Worm (Caenorhabditis elegans) whole organism, L1 larva: Measurements from ENCODE around the gene F31D5.7.

Source experiments
- C04F5.9 ChIP-seq: sonication (generic microtip); optimal IDR thresholded peaks from 2 replicates; lab custom pipeline; 2016; ENCODE audit warnings: missing genetic modification characterization, missing compliant biosample characterization
- F16B12.6 ChIP-seq: fragments of 150-350 bp; optimal IDR thresholded peaks from 2 replicates; lab custom pipeline; 2014; ENCODE audit warnings: missing biosample characterization, missing genetic modification characterization
- ceh-88 ChIP-seq: fragments of 200-800 bp; sonication (Bioruptor generic); IDR thresholded peaks from 2 replicates; pipeline ENCODE4 v1.3.6; 2022; ENCODE audit warnings: missing genetic modification characterization, missing compliant biosample characterization
- ceh-90 ChIP-seq: sonication (generic microtip); optimal IDR thresholded peaks from 2 replicates; lab custom pipeline; 2016; ENCODE audit warnings: missing genetic modification characterization, missing compliant biosample characterization
- fkh-10 ChIP-seq: sonication (generic microtip); optimal IDR thresholded peaks from 2 replicates; lab custom pipeline; 2017; ENCODE audit warnings: missing biosample characterization, missing genetic modification reagents, missing genetic modification characterization
- fkh-8 ChIP-seq: sonication (generic microtip); optimal IDR thresholded peaks from 2 replicates; lab custom pipeline; 2016; ENCODE audit warnings: mild to moderate bottlenecking, missing genetic modification characterization, missing compliant biosample characterization
- lin-13 ChIP-seq: fragments of 150-350 bp; optimal IDR thresholded peaks from 2 replicates; lab custom pipeline; 2014; ENCODE audit warnings: missing biosample characterization, missing genetic modification reagents, missing genetic modification characterization
- swsn-7 ChIP-seq: sonication (generic microtip); optimal IDR thresholded peaks from 2 replicates; lab custom pipeline; 2016; ENCODE audit warnings: missing genetic modification characterization, missing compliant biosample characterization
- ztf-4 ChIP-seq: fragments of 150-350 bp; optimal IDR thresholded peaks from 2 replicates; lab custom pipeline; 2014; ENCODE audit warnings: missing biosample characterization, missing genetic modification characterization

F31D5.7 gene

ce11 chrII:4256541-4257001 is 45.4 kb downstream of the F31D5.7 start, which contains the start of gene C16A11.7:
C16A11.7 (minus strand) TSS chrII:4256951.
- TF ChIP-seq ztf-4 (tag; lab: Kevin White, UChicago), result no peak

ce11 chrII:4258683-4259082 is 47.5 kb downstream of the F31D5.7 start, which contains the start of gene clec-135:
clec-135 (minus strand) TSS chrII:4258783.
- no peak for TF ChIP-seq lin-13 (GFP tag; lab: Kevin White, UChicago)
- no peak for TF ChIP-seq swsn-7
- TF ChIP-seq fkh-10, result no peak
- TF ChIP-seq C04F5.9, result no peak
- TF ChIP-seq ceh-90 (tag; lab: Kevin White, UChicago), result no peak
- no peak for TF ChIP-seq F16B12.6 (tag; lab: Kevin White, UChicago)
- TF ChIP-seq fkh-8, result no peak
- no peak for TF ChIP-seq ceh-88 (GFP tag; lab: Robert Waterston, UW)
